Fruit fly (Drosophila melanogaster) whole organism, embryonic: ENCODE results near the gene CG46462.

Experiments
- Asciz ChIP-seq: fragments of 200-800 bp; sonication (Bioruptor generic); optimal IDR thresholded peaks from 2 replicates; lab custom pipeline; 2017; ENCODE audit warnings: missing biosample characterization, mild to moderate bottlenecking, missing genetic modification characterization, missing genetic modification reagents
- Blimp-1 ChIP-seq: fragments of 200-800 bp; sonication (Bioruptor generic); optimal IDR thresholded peaks from 3 replicates; lab custom pipeline; 2018; ENCODE audit warnings: missing biosample characterization, missing genetic modification characterization, mild to moderate bottlenecking, moderate library complexity, missing genetic modification reagents
- CG10431 ChIP-seq: fragments of 200-800 bp; sonication (Bioruptor generic); optimal IDR thresholded peaks from 3 replicates; lab custom pipeline; 2018; ENCODE audit warnings: missing biosample characterization, mild to moderate bottlenecking, missing genetic modification characterization
- CG10543 ChIP-seq: fragments of 200-800 bp; sonication (Bioruptor generic); optimal IDR thresholded peaks from 3 replicates; lab custom pipeline; 2017; ENCODE audit warnings: missing biosample characterization, mild to moderate bottlenecking, missing genetic modification characterization, moderate library complexity
- CG10654 ChIP-seq: fragments of 200-800 bp; sonication (Bioruptor generic); optimal IDR thresholded peaks from 2 replicates; lab custom pipeline; 2016; ENCODE audit warnings: missing biosample characterization, missing genetic modification characterization
- CG11093 ChIP-seq: fragments of 200-800 bp; sonication (Bioruptor generic); IDR thresholded peaks from 3 replicates; pipeline ENCODE4 v1.3.6; 2022; ENCODE audit warnings: missing biosample characterization, missing genetic modification characterization
- CG12219 ChIP-seq: fragments of 200-800 bp; sonication (Bioruptor generic); optimal IDR thresholded peaks from 3 replicates; lab custom pipeline; 2018; ENCODE audit warnings: missing biosample characterization, mild to moderate bottlenecking, missing genetic modification characterization
- CG12299 ChIP-seq: fragments of 200-800 bp; sonication (Bioruptor generic); optimal IDR thresholded peaks from 2 replicates; lab custom pipeline; 2018; ENCODE audit warnings: missing biosample characterization, mild to moderate bottlenecking, missing genetic modification characterization
- CG13775 ChIP-seq: fragments of 200-800 bp; sonication (Bioruptor generic); optimal IDR thresholded peaks from 3 replicates; lab custom pipeline; 2017; ENCODE audit warnings: missing biosample characterization, mild to moderate bottlenecking, missing genetic modification characterization
- CG1529 ChIP-seq: fragments of 200-800 bp; sonication (Bioruptor generic); optimal IDR thresholded peaks from 3 replicates; lab custom pipeline; 2018; ENCODE audit warnings: missing biosample characterization, missing genetic modification characterization
- CG17359 ChIP-seq: fragments of 200-800 bp; sonication (Bioruptor generic); optimal IDR thresholded peaks from 3 replicates; lab custom pipeline; 2018; ENCODE audit warnings: missing biosample characterization, mild to moderate bottlenecking, missing genetic modification characterization, moderate library complexity
- CG2120 ChIP-seq: fragments of 200-800 bp; sonication (Bioruptor generic); optimal IDR thresholded peaks from 3 replicates; lab custom pipeline; 2016; ENCODE audit warnings: missing biosample characterization, missing genetic modification characterization
- CG2129 ChIP-seq: fragments of 200-800 bp; sonication (Bioruptor generic); IDR thresholded peaks from 2 replicates; pipeline ENCODE4 v1.3.6; 2022; ENCODE audit warnings: missing biosample characterization, missing genetic modification characterization; ENCODE audit not compliant: partially characterized antibody
- CG32767 ChIP-seq: fragments of 200-800 bp; sonication (Bioruptor generic); IDR thresholded peaks from 2 replicates; pipeline ENCODE4 v1.3.6; 2022; ENCODE audit warnings: missing biosample characterization, missing genetic modification characterization
- CG3281 ChIP-seq: fragments of 200-800 bp; sonication (Bioruptor generic); optimal IDR thresholded peaks from 3 replicates; lab custom pipeline; 2017; ENCODE audit warnings: missing biosample characterization, mild to moderate bottlenecking, missing genetic modification characterization
- CG4282 ChIP-seq: fragments of 200-800 bp; sonication (Bioruptor generic); optimal IDR thresholded peaks from 2 replicates; lab custom pipeline; 2016; ENCODE audit warnings: missing biosample characterization, missing genetic modification characterization
- CG7271 ChIP-seq: fragments of 200-800 bp; sonication (Bioruptor generic); optimal IDR thresholded peaks from 2 replicates; lab custom pipeline; 2018; ENCODE audit warnings: missing biosample characterization, mild to moderate bottlenecking, missing genetic modification characterization, moderate library complexity
- CG9609 ChIP-seq: fragments of 200-800 bp; sonication (Bioruptor generic); optimal IDR thresholded peaks from 3 replicates; lab custom pipeline; 2016; ENCODE audit warnings: missing biosample characterization, missing genetic modification characterization
- CG9817 ChIP-seq: fragments of 200-800 bp; sonication (Bioruptor generic); optimal IDR thresholded peaks from 2 replicates; lab custom pipeline; 2018; ENCODE audit warnings: missing biosample characterization, mild to moderate bottlenecking, missing genetic modification characterization, moderate library complexity
- CHES-1-like ChIP-seq: fragments of 200-800 bp; sonication (Bioruptor generic); optimal IDR thresholded peaks from 2 replicates; lab custom pipeline; 2016; ENCODE audit warnings: missing biosample characterization, missing genetic modification characterization
- Chrac-16 ChIP-seq: fragments of 200-800 bp; sonication (Bioruptor generic); optimal IDR thresholded peaks from 3 replicates; lab custom pipeline; 2016; ENCODE audit warnings: missing biosample characterization, missing genetic modification characterization
- Dfd ChIP-seq, 2 experiments: fragments of >200 bp; optimal IDR thresholded peaks; 2 replicates each; lab custom pipeline; 2017; ENCODE audit warnings: missing biosample characterization in 2 of 2, missing genetic modification characterization in 2 of 2
- Fer2 ChIP-seq: fragments of 200-800 bp; sonication (Bioruptor generic); optimal IDR thresholded peaks from 2 replicates; lab custom pipeline; 2018; ENCODE audit warnings: missing biosample characterization, mild to moderate bottlenecking, missing genetic modification characterization, moderate library complexity
- HLH54F ChIP-seq: fragments of 200-800 bp; sonication (Bioruptor generic); optimal IDR thresholded peaks from 3 replicates; lab custom pipeline; 2016; ENCODE audit warnings: missing biosample characterization, missing genetic modification characterization
- Hey ChIP-seq: fragments of 200-800 bp; sonication (Bioruptor generic); optimal IDR thresholded peaks from 3 replicates; lab custom pipeline; 2018; ENCODE audit warnings: missing biosample characterization, mild to moderate bottlenecking, missing genetic modification characterization
- Hmx ChIP-seq: fragments of 200-800 bp; sonication (Bioruptor generic); optimal IDR thresholded peaks from 2 replicates; lab custom pipeline; 2016; ENCODE audit warnings: missing biosample characterization, missing genetic modification characterization
- Hr78 ChIP-seq, 2 experiments: fragments of 200-800 bp in 1 of 2; fragments of >200 bp in 1 of 2; sonication (Bioruptor generic) in 1 of 2; optimal IDR thresholded peaks; 2 replicates each; lab custom pipeline; 2017 to 2019; ENCODE audit warnings: missing biosample characterization in 2 of 2, missing genetic modification characterization in 2 of 2, mild to moderate bottlenecking in 1 of 2, moderate library complexity in 1 of 2
- Lpt ChIP-seq: fragments of >200 bp; optimal IDR thresholded peaks from 2 replicates; lab custom pipeline; 2018; ENCODE audit warnings: missing biosample characterization, missing genetic modification characterization
- MESR4 ChIP-seq: fragments of 200-800 bp; sonication (Bioruptor generic); optimal IDR thresholded peaks from 2 replicates; lab custom pipeline; 2018; ENCODE audit warnings: missing biosample characterization, mild to moderate bottlenecking, missing genetic modification characterization, moderate library complexity
- NC2α ChIP-seq: fragments of 200-800 bp; sonication (Bioruptor generic); optimal IDR thresholded peaks from 2 replicates; lab custom pipeline; 2016; ENCODE audit warnings: missing biosample characterization, missing genetic modification characterization
- NFAT ChIP-seq: fragments of 200-800 bp; sonication (Bioruptor generic); IDR thresholded peaks from 2 replicates; pipeline ENCODE4 v1.3.6; 2022; ENCODE audit warnings: missing biosample characterization, missing genetic modification characterization
- Opbp ChIP-seq: fragments of 200-800 bp; sonication (Bioruptor generic); IDR thresholded peaks from 3 replicates; pipeline ENCODE4 v1.3.6; 2022; ENCODE audit warnings: missing biosample characterization, missing genetic modification characterization; ENCODE audit not compliant: partially characterized antibody
- Side ChIP-seq: fragments of 200-800 bp; sonication (Bioruptor generic); optimal IDR thresholded peaks from 2 replicates; lab custom pipeline; 2016; ENCODE audit warnings: missing biosample characterization, missing genetic modification characterization
- TFAM ChIP-seq: fragments of 200-800 bp; sonication (Bioruptor generic); optimal IDR thresholded peaks from 2 replicates; lab custom pipeline; 2017; ENCODE audit warnings: missing biosample characterization, missing genetic modification characterization, inconsistent platforms
- Usf ChIP-seq: fragments of 200-800 bp; sonication (Bioruptor generic); optimal IDR thresholded peaks from 2 replicates; lab custom pipeline; 2017; ENCODE audit warnings: missing genotype, missing biosample characterization, missing genetic modification characterization
- bowl ChIP-seq: fragments of 200-800 bp; sonication (Bioruptor generic); IDR thresholded peaks from 2 replicates; pipeline ENCODE4 v1.3.6; 2022; ENCODE audit warnings: missing biosample characterization, missing genetic modification characterization
- cas ChIP-seq: fragments of 200-800 bp; sonication (Bioruptor generic); IDR thresholded peaks from 2 replicates; pipeline ENCODE4 v1.3.6; 2022; ENCODE audit warnings: missing biosample characterization, missing genetic modification characterization
- chif ChIP-seq, 2 experiments: fragments of 200-800 bp; sonication (Bioruptor generic); optimal IDR thresholded peaks; 3 replicates each; lab custom pipeline; 2016; ENCODE audit warnings: missing biosample characterization in 2 of 2, missing genetic modification characterization in 2 of 2
- crol ChIP-seq: fragments of 200-800 bp; sonication (Bioruptor generic); IDR thresholded peaks from 2 replicates; pipeline ENCODE4 v1.3.6; 2022; ENCODE audit warnings: missing biosample characterization, missing genetic modification characterization
- danr ChIP-seq: fragments of 200-800 bp; sonication (Bioruptor generic); IDR thresholded peaks from 2 replicates; pipeline ENCODE4 v1.3.6; 2022; ENCODE audit warnings: missing biosample characterization, missing genetic modification characterization
- dati ChIP-seq: fragments of 200-800 bp; sonication (Bioruptor generic); IDR thresholded peaks from 2 replicates; pipeline ENCODE4 v1.3.6; 2022; ENCODE audit warnings: missing biosample characterization, missing genetic modification characterization
- ind ChIP-seq: fragments of 200-800 bp; sonication (Bioruptor generic); optimal IDR thresholded peaks from 3 replicates; lab custom pipeline; 2016; ENCODE audit warnings: missing biosample characterization, missing genetic modification characterization
- lola ChIP-seq, 3 experiments: fragments of >200 bp in 2 of 3; fragments of 200-800 bp in 1 of 3; sonication (Bioruptor generic) in 1 of 3; optimal IDR thresholded peaks; 2 replicates each; lab custom pipeline; 2017 to 2019; ENCODE audit warnings: missing biosample characterization in 3 of 3, missing genetic modification characterization in 3 of 3, mild to moderate bottlenecking in 1 of 3, moderate library complexity in 1 of 3
- mirr ChIP-seq: fragments of 200-800 bp; sonication (Bioruptor generic); optimal IDR thresholded peaks from 3 replicates; lab custom pipeline; 2018; ENCODE audit warnings: missing biosample characterization, mild to moderate bottlenecking, missing genetic modification characterization
- mld ChIP-seq: fragments of 200-800 bp; sonication (Bioruptor generic); IDR thresholded peaks from 3 replicates; pipeline ENCODE4 v1.3.6; 2022; ENCODE audit warnings: missing biosample characterization, missing genetic modification characterization; ENCODE audit not compliant: partially characterized antibody
- sens ChIP-seq: fragments of 200-800 bp; sonication (Bioruptor generic); peaks from one replicate; lab custom pipeline; 2016; ENCODE audit warnings: missing biosample characterization, missing genetic modification characterization
- slbo ChIP-seq: fragments of 200-800 bp; sonication (Bioruptor generic); IDR thresholded peaks from 2 replicates; pipeline ENCODE4 v1.3.6; 2022; ENCODE audit warnings: missing biosample characterization, missing genetic modification characterization
- slou ChIP-seq: fragments of 200-800 bp; sonication (Bioruptor generic); optimal IDR thresholded peaks from 3 replicates; lab custom pipeline; 2016; ENCODE audit warnings: missing biosample characterization, missing genetic modification characterization

Gene CG46462

dm6 chr3L:19922833-19923745, 8.4 kb upstream of the CG46462 start, which contains the start of gene Pfdn6 (continued):
- TF ChIP-seq Chrac-16 (GFP tag; lab: Kevin White, UChicago) (peak; percentile 50), CG10543 (GFP tag; lab: Kevin White, UChicago) (peak; percentile 79), CG2120 (GFP tag; lab: Kevin White, UChicago) (peak; percentile 90), Lpt (GFP tag; lab: Kevin White, UChicago) (no peak), NC2α (GFP tag; lab: Kevin White, UChicago) (no peak), ind (GFP tag; lab: Kevin White, UChicago) (peak; percentile 80), CG32767 (GFP tag; lab: Robert Waterston, UW) (peak; percentile 68), slbo (peak; percentile 88), CG17359 (tag; lab: Kevin White, UChicago) (peak; percentile 59), Asciz (no peak), CG10431 (peak; percentile 6), slou (no peak), Blimp-1 (GFP tag; lab: Kevin White, UChicago) (peak; percentile 82), Side (GFP tag; lab: Kevin White, UChicago) (no peak), Hmx (GFP tag; lab: Kevin White, UChicago) (no peak), CHES-1-like (GFP tag; lab: Kevin White, UChicago) (peak; percentile 62), sens (GFP tag; lab: Kevin White, UChicago) (peak; percentile 84), lola (GFP tag; optimal IDR thresholded peaks at IDR 0.05; lab: Kevin White, UChicago) (peak in 1 of 3 experiments; percentile 85), NFAT (GFP tag; lab: Robert Waterston, UW) (peak; percentile 51; the same call in 1 of the 2 replicates), Hey (tag; lab: Kevin White, UChicago) (no peak), CG3281 (GFP tag; lab: Kevin White, UChicago) (peak; percentile 66), MESR4 (GFP tag; lab: Kevin White, UChicago) (peak; percentile 82), danr (no peak), CG13775 (peak; percentile 93), CG12219 (GFP tag; lab: Kevin White, UChicago) (no peak), CG12299 (tag; lab: Kevin White, UChicago) (peak; percentile 17), mld (GFP tag; lab: Robert Waterston, UW) (0 out of 3 replicates have a peak, but pooled peaks have one; percentile 64), CG9609 (GFP tag; lab: Kevin White, UChicago) (peak; percentile 90), Opbp (peak; percentile 71), CG1529 (GFP tag; lab: Kevin White, UChicago) (no peak), CG2129 (GFP tag; lab: Robert Waterston, UW) (no peak), chif (GFP tag; optimal IDR thresholded peaks at IDR 0.05; lab: Kevin White, UChicago) (peak; percentile 72 to 75), CG11093 (GFP tag; lab: Robert Waterston, UW) (peak; percentile 72; the same call in 2 of the 3 replicates), CG7271 (peak; percentile 54), Hr78 (GFP tag; optimal IDR thresholded peaks at IDR 0.05; lab: Kevin White, UChicago) (no peak), dati (GFP tag; lab: Robert Waterston, UW) (0 out of 2 replicates have a peak, but pooled peaks have one; percentile 39), TFAM (GFP tag; lab: Kevin White, UChicago) (no peak), Usf (GFP tag; lab: Kevin White, UChicago) (peak; percentile 17), CG9817 (tag; lab: Kevin White, UChicago) (peak; percentile 84), HLH54F (peak; percentile 93), mirr (GFP tag; lab: Kevin White, UChicago) (peak; percentile 43), crol (GFP tag; lab: Robert Waterston, UW) (peak; percentile 98), CG10654 (GFP tag; lab: Kevin White, UChicago) (peak; percentile 59), Dfd (GFP tag; optimal IDR thresholded peaks at IDR 0.05; lab: Kevin White, UChicago) (peak in 1 of 2 experiments; percentile 26), CG4282 (peak; percentile 79), bowl (GFP tag; lab: Robert Waterston, UW) (0 out of 2 replicates have a peak, but pooled peaks have one; percentile 19), Fer2 (tag; lab: Kevin White, UChicago) (peak; percentile 5), cas (GFP tag; lab: Robert Waterston, UW) (no peak; the same call in 1 of the 2 replicates)
